Worm (Caenorhabditis elegans) whole organism, young adult: ENCODE data around the gene sri-72.

ENCODE experiments used
- B0336.3 ChIP-seq: fragments of 200-800 bp; sonication (Bioruptor generic); IDR thresholded peaks from 2 replicates; pipeline ENCODE4 v1.3.6; 2022; ENCODE audit warnings: missing genetic modification characterization, missing compliant biosample characterization
- F23B12.7 ChIP-seq: sonication (generic microtip); optimal IDR thresholded peaks from 2 replicates; lab custom pipeline; 2017; ENCODE audit warnings: missing genetic modification characterization, mild to moderate bottlenecking, missing compliant biosample characterization, antibody characterized with exemption, moderate library complexity; ENCODE audit not compliant: insufficient read depth
- F57C9.4 ChIP-seq: sonication (generic microtip); optimal IDR thresholded peaks from 2 replicates; lab custom pipeline; 2017; ENCODE audit warnings: mild to moderate bottlenecking, missing genetic modification characterization, missing compliant biosample characterization
- T07F8.4 ChIP-seq: sonication (generic microtip); optimal IDR thresholded peaks from 2 replicates; lab custom pipeline; 2016; ENCODE audit warnings: mild to moderate bottlenecking, missing genetic modification characterization, moderate library complexity, missing compliant biosample characterization
- Y56A3A.18 ChIP-seq: fragments of 200-800 bp; sonication (Bioruptor generic); IDR thresholded peaks from 2 replicates; pipeline ENCODE4 v1.3.6; 2022; ENCODE audit warnings: missing genetic modification reagents, missing genetic modification characterization, missing compliant biosample characterization
- akir-1 ChIP-seq: fragments of 200-800 bp; sonication (Bioruptor generic); optimal IDR thresholded peaks from 2 replicates; lab custom pipeline; 2018; ENCODE audit warnings: mild to moderate bottlenecking, missing genetic modification characterization, moderate library complexity, missing compliant biosample characterization
- attf-6 ChIP-seq: fragments of 200-800 bp; sonication (Bioruptor generic); IDR thresholded peaks from 2 replicates; pipeline ENCODE4 v1.3.6; 2022; ENCODE audit warnings: missing genetic modification reagents, missing genetic modification characterization, missing compliant biosample characterization
- ccch-3 ChIP-seq: fragments of 200-800 bp; sonication (Bioruptor generic); optimal IDR thresholded peaks from 2 replicates; lab custom pipeline; 2018; ENCODE audit warnings: mild to moderate bottlenecking, missing genetic modification characterization, missing compliant biosample characterization
- cebp-2 ChIP-seq: fragments of 200-800 bp; sonication (Bioruptor generic); IDR thresholded peaks from 2 replicates; pipeline ENCODE4 v1.3.6; 2022; ENCODE audit warnings: missing genetic modification characterization, missing compliant biosample characterization
- ceh-27 ChIP-seq: fragments of 200-800 bp; sonication (Bioruptor generic); optimal IDR thresholded peaks from 2 replicates; lab custom pipeline; 2018; ENCODE audit warnings: mild to moderate bottlenecking, missing genetic modification characterization, moderate library complexity, missing compliant biosample characterization
- ceh-58 ChIP-seq: fragments of 200-800 bp; sonication (Bioruptor generic); IDR thresholded peaks from 2 replicates; pipeline ENCODE4 v1.3.6; 2022; ENCODE audit warnings: missing genetic modification characterization, missing compliant biosample characterization
- chd-7 ChIP-seq: sonication (generic microtip); optimal IDR thresholded peaks from 2 replicates; lab custom pipeline; 2016; ENCODE audit warnings: mild to moderate bottlenecking, missing genetic modification characterization, moderate library complexity, missing compliant biosample characterization
- dox-1 ChIP-seq: fragments of 200-800 bp; sonication (Bioruptor generic); IDR thresholded peaks from 2 replicates; pipeline ENCODE4 v1.3.6; 2022; ENCODE audit warnings: missing genetic modification reagents, missing genetic modification characterization, missing compliant biosample characterization
- efl-1 ChIP-seq: fragments of 150-350 bp; optimal IDR thresholded peaks from 2 replicates; lab custom pipeline; 2014; ENCODE audit warnings: missing biosample characterization, missing genetic modification reagents, missing genetic modification characterization
- egrh-3 ChIP-seq: fragments of 200-800 bp; sonication (Bioruptor generic); IDR thresholded peaks from 2 replicates; pipeline ENCODE4 v1.3.6; 2022; ENCODE audit warnings: missing genetic modification reagents, missing genetic modification characterization, missing compliant biosample characterization
- ets-4 ChIP-seq: fragments of 200-800 bp; sonication (Bioruptor generic); optimal IDR thresholded peaks from 2 replicates; lab custom pipeline; 2018; ENCODE audit warnings: mild to moderate bottlenecking, missing genetic modification characterization, missing compliant biosample characterization
- fkh-3 ChIP-seq: sonication (generic microtip); optimal IDR thresholded peaks from 2 replicates; lab custom pipeline; 2016; ENCODE audit warnings: mild to moderate bottlenecking, missing genetic modification characterization, missing compliant biosample characterization
- lin-26 ChIP-seq: fragments of 200-800 bp; sonication (Bioruptor generic); IDR thresholded peaks from 2 replicates; pipeline ENCODE4 v1.3.6; 2022; ENCODE audit warnings: missing genetic modification reagents, missing genetic modification characterization, missing compliant biosample characterization
- lir-1 ChIP-seq: fragments of 200-800 bp; sonication (Bioruptor generic); conservative IDR thresholded peaks from 2 replicates; pipeline ENCODE4 v1.3.6; 2022; ENCODE audit warnings: missing genetic modification reagents, missing genetic modification characterization, missing compliant biosample characterization
- madf-8 ChIP-seq: fragments of 200-800 bp; sonication (Bioruptor generic); conservative IDR thresholded peaks from 2 replicates; pipeline ENCODE4 v1.3.6; 2022; ENCODE audit warnings: missing genetic modification reagents, missing genetic modification characterization, missing compliant biosample characterization
- mcd-1 ChIP-seq: fragments of 200-800 bp; sonication (Bioruptor generic); IDR thresholded peaks from 2 replicates; pipeline ENCODE4 v1.3.6; 2022; ENCODE audit warnings: missing genetic modification reagents, missing genetic modification characterization, missing compliant biosample characterization
- nfyb-1 ChIP-seq: fragments of 200-800 bp; sonication (Bioruptor generic); IDR thresholded peaks from 2 replicates; pipeline ENCODE4 v1.3.6; 2022; ENCODE audit warnings: missing genetic modification reagents, missing genetic modification characterization, missing compliant biosample characterization
- nhr-179 ChIP-seq: sonication (generic microtip); optimal IDR thresholded peaks from 2 replicates; lab custom pipeline; 2016; ENCODE audit warnings: mild to moderate bottlenecking, missing genetic modification characterization, missing compliant biosample characterization
- nhr-27 ChIP-seq: fragments of 200-800 bp; sonication (Bioruptor generic); optimal IDR thresholded peaks from 2 replicates; lab custom pipeline; 2018; ENCODE audit warnings: mild to moderate bottlenecking, missing genetic modification characterization, moderate library complexity, missing compliant biosample characterization
- rec-8 ChIP-seq, 2 experiments: sonication (generic microtip); optimal IDR thresholded peaks; 2 replicates each; lab custom pipeline; 2016; ENCODE audit warnings: mild to moderate bottlenecking in 2 of 2, missing genetic modification characterization in 2 of 2, missing genetic modification reagents in 2 of 2, missing genotype in 2 of 2, missing biosample characterization in 1 of 2, missing compliant biosample characterization in 1 of 2, moderate library complexity in 1 of 2
- rpc-1 ChIP-seq, 2 experiments: fragments of 150-350 bp in 1 of 2; sonication (generic microtip) in 1 of 2; optimal IDR thresholded peaks; 2 replicates each; lab custom pipeline; 2014 to 2018; ENCODE audit warnings: missing biosample characterization in 1 of 2, missing genetic modification characterization in 1 of 2, missing genetic modification reagents in 1 of 2, missing genotype in 1 of 2
- sdz-38 ChIP-seq: sonication (generic microtip); optimal IDR thresholded peaks from 2 replicates; lab custom pipeline; 2016; ENCODE audit warnings: missing genotype, missing genetic modification characterization, missing compliant biosample characterization
- snpc-1.1 ChIP-seq: sonication (generic microtip); optimal IDR thresholded peaks from 2 replicates; lab custom pipeline; 2017; ENCODE audit warnings: missing genetic modification characterization, mild to moderate bottlenecking, missing compliant biosample characterization, antibody characterized with exemption, moderate library complexity, missing genotype, missing genetic modification reagents; ENCODE audit not compliant: insufficient read depth
- somi-1 ChIP-seq: fragments of 200-800 bp; sonication (Bioruptor generic); optimal IDR thresholded peaks from 2 replicates; lab custom pipeline; 2018; ENCODE audit warnings: mild to moderate bottlenecking, missing genetic modification characterization, missing compliant biosample characterization
- tbp1 ChIP-seq: fragments of 200-800 bp; sonication (Bioruptor generic); optimal IDR thresholded peaks from 2 replicates; lab custom pipeline; 2018; ENCODE audit warnings: mild to moderate bottlenecking, missing genetic modification characterization, missing compliant biosample characterization
- xnd-1 ChIP-seq: sonication (generic microtip); optimal IDR thresholded peaks from 2 replicates; lab custom pipeline; 2016; ENCODE audit warnings: missing genotype, missing genetic modification reagents, missing genetic modification characterization, missing compliant biosample characterization

The sri-72 gene

DNA sequence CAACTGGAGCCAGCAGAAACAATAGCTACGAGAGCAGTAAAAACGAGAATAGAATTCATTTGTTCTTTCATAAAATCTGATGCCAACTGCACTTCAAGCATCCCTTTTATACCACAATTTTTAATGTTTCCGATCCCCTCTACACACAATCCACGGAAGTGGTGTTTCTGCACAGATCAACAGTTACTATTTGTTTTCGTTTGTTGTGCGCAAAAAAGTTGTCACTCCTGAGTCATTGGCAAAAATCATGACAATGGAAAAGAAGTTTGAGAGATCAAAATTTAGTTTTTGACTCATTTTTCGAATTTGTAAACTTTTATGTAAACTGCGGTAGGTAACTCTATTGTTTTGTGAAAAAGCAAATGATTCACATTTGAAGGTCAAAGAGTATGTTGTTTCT lies 36.1 kb upstream of the sri-72 start, which contains the start of gene srlf-37:
srlf-37 (minus strand) TSS at position 101 of the 400 bp plus-strand sequence.
- TF ChIP-seq akir-1 (GFP tag; lab: Kevin White, UChicago) (no peak), F57C9.4 (no peak), Y56A3A.18 (no peak), xnd-1 (no peak), F23B12.7 (no peak), lir-1 (GFP tag; lab: Robert Waterston, UW) (no peak), ccch-3 (no peak), T07F8.4 (tag; lab: Kevin White, UChicago) (no peak)

DNA sequence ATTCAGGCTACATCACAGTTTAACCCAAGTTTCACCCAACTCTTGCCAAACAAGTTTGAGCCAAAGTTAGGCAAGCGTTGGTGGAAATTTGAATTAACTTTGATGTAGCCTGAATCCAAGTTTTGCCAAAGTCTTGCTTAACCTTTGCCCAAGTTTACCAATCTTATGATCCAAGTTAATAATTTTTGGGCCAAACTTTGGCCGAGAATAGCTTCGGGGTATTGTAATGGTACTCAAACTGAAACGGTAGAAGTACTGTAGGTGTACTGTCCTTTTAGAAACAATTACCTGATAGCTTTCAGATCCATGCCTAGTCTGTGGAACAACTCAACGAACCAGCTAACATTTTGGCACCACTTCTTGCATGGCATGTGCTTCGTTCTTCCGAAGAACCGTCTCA lies 32.2 kb upstream of the sri-72 start, which contains the start of gene nhr-251:
nhr-251 (plus strand) TSS at position 301 of the 400 bp plus-strand sequence.
- no peak for TF ChIP-seq nhr-179 (tag; lab: Kevin White, UChicago)
- no peak for TF ChIP-seq chd-7

DNA sequence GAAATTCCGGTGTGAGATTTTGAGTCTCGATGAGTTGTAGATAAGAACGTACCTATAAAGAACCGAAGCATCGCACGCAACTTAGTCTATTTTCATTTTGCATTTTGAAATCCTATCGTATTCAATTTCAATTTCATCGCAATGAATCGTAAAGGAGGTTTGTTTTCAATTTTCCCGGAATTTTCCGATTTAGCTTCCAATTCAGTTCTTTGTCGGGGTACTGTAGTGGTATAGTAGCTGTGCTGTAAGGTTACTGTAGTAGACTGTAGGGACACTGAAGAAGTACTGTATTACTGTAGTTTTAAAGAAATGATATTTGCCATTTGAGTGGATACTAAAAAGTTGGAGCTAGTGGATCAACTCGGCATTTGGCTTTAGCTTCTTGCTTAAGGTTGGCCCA lies 31.8 kb upstream of the sri-72 start:
- TF ChIP-seq ets-4 = no peak
- no peak for TF ChIP-seq lin-26 (GFP tag; lab: Robert Waterston, UW)
- TF ChIP-seq snpc-1.1 (tag; lab: Kevin White, UChicago) = no peak
- TF ChIP-seq ceh-58 = no peak
- TF ChIP-seq fkh-3 (tag; lab: Kevin White, UChicago) = no peak
- no peak for TF ChIP-seq xnd-1
- TF ChIP-seq mcd-1 (GFP tag; lab: Robert Waterston, UW) = no peak
- no peak for TF ChIP-seq madf-8 (GFP tag; lab: Robert Waterston, UW)
- TF ChIP-seq nfyb-1 (GFP tag; lab: Robert Waterston, UW) = no peak
- TF ChIP-seq akir-1 (GFP tag; lab: Kevin White, UChicago) = no peak
- no peak for TF ChIP-seq nhr-27 (tag; lab: Kevin White, UChicago)
- no peak for TF ChIP-seq B0336.3 (GFP tag; lab: Robert Waterston, UW)
- no peak for TF ChIP-seq rec-8 (tag; optimal IDR thresholded peaks at IDR 0.05; lab: Kevin White, UChicago)
- TF ChIP-seq, all 124 proteins: peak for 0

DNA sequence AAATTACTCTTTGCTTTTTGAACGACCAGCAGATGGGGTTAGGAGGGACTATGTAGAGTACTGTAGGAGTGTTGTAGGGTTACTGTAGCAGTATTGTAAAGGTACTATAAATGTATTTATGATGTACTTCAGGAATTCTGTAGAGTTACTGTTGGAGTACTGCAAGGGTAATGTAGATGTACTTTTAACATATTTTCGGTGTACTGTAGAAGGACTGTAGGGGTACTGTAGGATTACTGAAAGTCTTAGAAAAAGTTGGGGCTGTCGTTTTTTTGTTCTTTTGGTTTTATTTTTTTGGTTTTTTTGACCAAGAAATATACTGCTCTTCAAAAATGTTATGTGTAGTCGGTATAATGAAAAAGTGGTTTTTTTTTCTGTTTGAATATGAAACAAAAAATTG lies 30.6 kb upstream of the sri-72 start:
- TF ChIP-seq nfyb-1 (GFP tag; lab: Robert Waterston, UW) (no peak), Y56A3A.18 (no peak), rpc-1 (optimal IDR thresholded peaks at IDR 0.05; lab: Kevin White, UChicago) (no peak), rpc-1 (tag; optimal IDR thresholded peaks at IDR 0.05; lab: Kevin White, UChicago) (no peak), ceh-27 (no peak), dox-1 (GFP tag; lab: Robert Waterston, UW) (no peak), attf-6 (GFP tag; lab: Robert Waterston, UW) (no peak), somi-1 (GFP tag; lab: Kevin White, UChicago) (no peak), egrh-3 (GFP tag; lab: Robert Waterston, UW) (no peak), cebp-2 (no peak), sdz-38 (tag; lab: Kevin White, UChicago) (no peak), tbp1 (GFP tag; lab: Kevin White, UChicago) (no peak)

DNA sequence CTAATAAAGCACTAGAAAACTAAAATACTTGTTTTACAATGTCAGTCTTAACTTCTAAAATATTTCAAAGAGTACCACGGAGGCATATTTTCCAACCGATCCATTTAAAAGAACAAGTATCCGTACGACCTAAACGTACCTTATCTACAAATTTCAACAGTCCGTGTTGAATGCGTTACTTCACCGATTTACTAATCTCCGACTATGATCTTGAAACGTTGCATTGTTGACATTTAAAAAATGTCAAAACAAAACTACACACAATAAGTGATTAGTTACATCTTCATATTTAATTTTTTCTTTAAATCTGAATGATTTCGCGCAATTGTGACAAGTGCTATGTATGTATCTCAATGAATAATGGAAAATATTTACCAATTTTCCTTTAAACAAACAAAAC lies 29.8 kb upstream of the sri-72 start:
- no peak for TF ChIP-seq efl-1 (GFP tag; lab: Kevin White, UChicago)
- no peak for TF ChIP-seq sdz-38 (tag; lab: Kevin White, UChicago)
- TF ChIP-seq, all 124 proteins: peak for 0
